Worm (Caenorhabditis elegans) whole organism, late embryonic: Measurements from ENCODE around the gene Y57G11A.4.
A peak's percentile ranks its signal among the peaks of the same experiment; 100 is the strongest.

Experiments
- C08G9.2 ChIP-seq: sonication (generic microtip); optimal IDR thresholded peaks from 2 replicates; lab custom pipeline; 2016; ENCODE audit warnings: mild to moderate bottlenecking, missing genetic modification characterization, moderate library complexity, missing compliant biosample characterization
- F13H6.1 ChIP-seq: sonication (generic microtip); optimal IDR thresholded peaks from 2 replicates; lab custom pipeline; 2016; ENCODE audit warnings: missing genetic modification characterization, missing compliant biosample characterization
- K02D7.2 ChIP-seq: sonication (generic microtip); optimal IDR thresholded peaks from 2 replicates; lab custom pipeline; 2017; ENCODE audit warnings: mild to moderate bottlenecking, missing genetic modification characterization, missing compliant biosample characterization
- K09A11.1 ChIP-seq: sonication (generic microtip); optimal IDR thresholded peaks from 2 replicates; lab custom pipeline; 2017; ENCODE audit warnings: antibody characterized with exemption, mild to moderate bottlenecking, missing genetic modification characterization, missing compliant biosample characterization; ENCODE audit not compliant: insufficient read depth
- Y22D7AL.16 ChIP-seq: sonication (generic microtip); optimal IDR thresholded peaks from 2 replicates; lab custom pipeline; 2016; ENCODE audit warnings: missing genetic modification characterization, missing compliant biosample characterization
- ahr-1 ChIP-seq: sonication (generic microtip); optimal IDR thresholded peaks from 2 replicates; lab custom pipeline; 2016; ENCODE audit warnings: missing genetic modification characterization, missing compliant biosample characterization
- ama-1 ChIP-seq: fragments of 150-350 bp; optimal IDR thresholded peaks from 2 replicates; lab custom pipeline; 2014
- ceh-14 ChIP-seq: sonication (generic microtip); optimal IDR thresholded peaks from 2 replicates; lab custom pipeline; 2016; ENCODE audit warnings: missing genotype, missing genetic modification characterization, missing compliant biosample characterization
- ceh-18 ChIP-seq: sonication (generic microtip); optimal IDR thresholded peaks from 2 replicates; lab custom pipeline; 2016; ENCODE audit warnings: missing genetic modification characterization, missing compliant biosample characterization
- ceh-19 ChIP-seq: fragments of 200-800 bp; sonication (Bioruptor generic); optimal IDR thresholded peaks from 2 replicates; lab custom pipeline; 2018; ENCODE audit warnings: mild to moderate bottlenecking, missing genetic modification characterization, missing compliant biosample characterization
- ceh-2 ChIP-seq: sonication (generic microtip); optimal IDR thresholded peaks from 2 replicates; lab custom pipeline; 2016; ENCODE audit warnings: missing genotype, missing genetic modification characterization, missing compliant biosample characterization
- ceh-22 ChIP-seq: sonication (generic microtip); optimal IDR thresholded peaks from 2 replicates; lab custom pipeline; 2017; ENCODE audit warnings: missing biosample characterization, missing genetic modification characterization
- ceh-31 ChIP-seq: sonication (generic microtip); optimal IDR thresholded peaks from 2 replicates; lab custom pipeline; 2016; ENCODE audit warnings: missing genetic modification characterization, missing compliant biosample characterization
- ceh-34 ChIP-seq: sonication (generic microtip); optimal IDR thresholded peaks from 2 replicates; lab custom pipeline; 2016; ENCODE audit warnings: mild to moderate bottlenecking, missing genetic modification characterization, missing compliant biosample characterization
- ceh-48 ChIP-seq: sonication (generic microtip); optimal IDR thresholded peaks from 2 replicates; lab custom pipeline; 2016; ENCODE audit warnings: missing genetic modification characterization, inconsistent platforms, missing compliant biosample characterization
- ceh-9 ChIP-seq: sonication (generic microtip); optimal IDR thresholded peaks from 2 replicates; lab custom pipeline; 2016; ENCODE audit warnings: mild to moderate bottlenecking, missing genetic modification characterization, inconsistent platforms, missing compliant biosample characterization
- che-1 ChIP-seq: sonication (generic microtip); optimal IDR thresholded peaks from 2 replicates; lab custom pipeline; 2016; ENCODE audit warnings: mild to moderate bottlenecking, missing genetic modification characterization, missing compliant biosample characterization
- dmd-4 ChIP-seq: sonication (generic microtip); optimal IDR thresholded peaks from 2 replicates; lab custom pipeline; 2016; ENCODE audit warnings: borderline replicate concordance, missing genetic modification characterization, missing compliant biosample characterization
- elt-4 ChIP-seq: sonication (generic microtip); optimal IDR thresholded peaks from 2 replicates; lab custom pipeline; 2016; ENCODE audit warnings: missing genetic modification characterization, missing compliant biosample characterization
- ets-4 ChIP-seq: sonication (generic microtip); optimal IDR thresholded peaks from 2 replicates; lab custom pipeline; 2016; ENCODE audit warnings: missing genetic modification characterization, missing compliant biosample characterization
- fax-1 ChIP-seq: sonication (generic microtip); optimal IDR thresholded peaks from 2 replicates; lab custom pipeline; 2016; ENCODE audit warnings: missing genotype, missing genetic modification characterization, missing compliant biosample characterization
- fkh-6 ChIP-seq: sonication (generic microtip); optimal IDR thresholded peaks from 2 replicates; lab custom pipeline; 2016; ENCODE audit warnings: missing genetic modification characterization, missing compliant biosample characterization
- gmeb-2 ChIP-seq: sonication (generic microtip); optimal IDR thresholded peaks from 2 replicates; lab custom pipeline; 2016; ENCODE audit warnings: missing genetic modification characterization, inconsistent platforms, missing compliant biosample characterization
- hlh-13 ChIP-seq: fragments of 200-800 bp; sonication (Bioruptor generic); optimal IDR thresholded peaks from 2 replicates; lab custom pipeline; 2018; ENCODE audit warnings: mild to moderate bottlenecking, missing genetic modification characterization, missing compliant biosample characterization
- hlh-30 ChIP-seq: sonication (generic microtip); optimal IDR thresholded peaks from 2 replicates; lab custom pipeline; 2017; ENCODE audit warnings: antibody characterized with exemption, missing genetic modification characterization, missing compliant biosample characterization; ENCODE audit not compliant: insufficient read depth
- hlh-6 ChIP-seq: sonication (generic microtip); optimal IDR thresholded peaks from 2 replicates; lab custom pipeline; 2016; ENCODE audit warnings: missing genotype, missing genetic modification characterization, missing compliant biosample characterization
- lim-6 ChIP-seq: sonication (generic microtip); optimal IDR thresholded peaks from 2 replicates; lab custom pipeline; 2016; ENCODE audit warnings: missing genetic modification characterization, missing compliant biosample characterization
- lin-11 ChIP-seq: fragments of 200-800 bp; sonication (Bioruptor generic); optimal IDR thresholded peaks from 2 replicates; lab custom pipeline; 2018; ENCODE audit warnings: mild to moderate bottlenecking, missing genetic modification characterization, missing compliant biosample characterization
- madf-2 ChIP-seq: sonication (generic microtip); optimal IDR thresholded peaks from 2 replicates; lab custom pipeline; 2017; ENCODE audit warnings: missing genetic modification characterization, missing compliant biosample characterization
- mec-3 ChIP-seq: sonication (generic microtip); optimal IDR thresholded peaks from 2 replicates; lab custom pipeline; 2016; ENCODE audit warnings: borderline replicate concordance, missing genetic modification characterization, missing compliant biosample characterization
- nfya-1 ChIP-seq: sonication (generic microtip); optimal IDR thresholded peaks from 2 replicates; lab custom pipeline; 2017; ENCODE audit warnings: missing genetic modification characterization, mild to moderate bottlenecking, missing compliant biosample characterization, antibody characterized with exemption, moderate library complexity
- nhr-11 ChIP-seq: fragments of 150-350 bp; optimal IDR thresholded peaks from 2 replicates; lab custom pipeline; 2014; ENCODE audit warnings: missing biosample characterization, missing genetic modification characterization
- nhr-232 ChIP-seq: sonication (generic microtip); optimal IDR thresholded peaks from 2 replicates; lab custom pipeline; 2016; ENCODE audit warnings: missing genetic modification characterization, missing compliant biosample characterization
- npax-4 ChIP-seq: sonication (generic microtip); optimal IDR thresholded peaks from 2 replicates; lab custom pipeline; 2016; ENCODE audit warnings: missing genetic modification characterization, missing compliant biosample characterization
- pag-3 ChIP-seq: sonication (generic microtip); optimal IDR thresholded peaks from 2 replicates; lab custom pipeline; 2016; ENCODE audit warnings: missing compliant biosample characterization, missing genetic modification characterization, borderline replicate concordance
- pat-9 ChIP-seq: fragments of 200-800 bp; sonication (Bioruptor generic); optimal IDR thresholded peaks from 2 replicates; lab custom pipeline; 2018; ENCODE audit warnings: mild to moderate bottlenecking, missing genetic modification characterization, moderate library complexity, missing compliant biosample characterization
- pax-1 ChIP-seq: fragments of 150-350 bp; optimal IDR thresholded peaks from 2 replicates; lab custom pipeline; 2014; ENCODE audit warnings: missing biosample characterization, missing genetic modification characterization
- pqm-1 ChIP-seq: sonication (generic microtip); optimal IDR thresholded peaks from 2 replicates; lab custom pipeline; 2016; ENCODE audit warnings: missing genetic modification characterization, missing compliant biosample characterization
- ref-2 ChIP-seq: sonication (generic microtip); optimal IDR thresholded peaks from 2 replicates; lab custom pipeline; 2016; ENCODE audit warnings: missing genetic modification characterization, missing compliant biosample characterization
- rnt-1 ChIP-seq: sonication (generic microtip); optimal IDR thresholded peaks from 2 replicates; lab custom pipeline; 2016; ENCODE audit warnings: missing genetic modification characterization, missing compliant biosample characterization
- sdc-2 ChIP-seq: sonication (generic microtip); optimal IDR thresholded peaks from 2 replicates; lab custom pipeline; 2016; ENCODE audit warnings: missing genotype, missing genetic modification characterization, missing compliant biosample characterization
- sox-4 ChIP-seq: sonication (generic microtip); optimal IDR thresholded peaks from 2 replicates; lab custom pipeline; 2017; ENCODE audit warnings: mild to moderate bottlenecking, missing genetic modification characterization, inconsistent platforms, missing compliant biosample characterization
- tbx-2 ChIP-seq: sonication (generic microtip); optimal IDR thresholded peaks from 2 replicates; lab custom pipeline; 2016; ENCODE audit warnings: missing genetic modification characterization, missing compliant biosample characterization
- tbx-7 ChIP-seq: sonication (generic microtip); optimal IDR thresholded peaks from 2 replicates; lab custom pipeline; 2016; ENCODE audit warnings: missing genotype, missing genetic modification characterization, missing compliant biosample characterization
- ttx-3 ChIP-seq: sonication (generic microtip); optimal IDR thresholded peaks from 2 replicates; lab custom pipeline; 2016; ENCODE audit warnings: missing genetic modification reagents, missing genetic modification characterization, missing compliant biosample characterization
- unc-3 ChIP-seq, 2 experiments: fragments of 200-800 bp in 1 of 2; sonication (Bioruptor generic) in 1 of 2; sonication (generic microtip) in 1 of 2; conservative IDR thresholded peaks in 1 of 2; optimal IDR thresholded peaks in 1 of 2; 2 replicates each; pipeline versions ENCODE4 v1.3.6 to Lab custom; 2016 to 2022; ENCODE audit warnings: missing compliant biosample characterization in 2 of 2, missing genetic modification characterization in 2 of 2, missing genetic modification reagents in 1 of 2
- unc-42 ChIP-seq: sonication (generic microtip); optimal IDR thresholded peaks from 2 replicates; lab custom pipeline; 2016; ENCODE audit warnings: missing genotype, missing genetic modification characterization, missing compliant biosample characterization
- unc-55 ChIP-seq: sonication (generic microtip); optimal IDR thresholded peaks from 2 replicates; lab custom pipeline; 2017; ENCODE audit warnings: missing biosample characterization, missing genetic modification reagents, missing genetic modification characterization
- unc-86 ChIP-seq: sonication (generic microtip); optimal IDR thresholded peaks from 2 replicates; lab custom pipeline; 2016; ENCODE audit warnings: missing genetic modification characterization, missing compliant biosample characterization
- ztf-16 ChIP-seq: sonication (generic microtip); optimal IDR thresholded peaks from 2 replicates; lab custom pipeline; 2017; ENCODE audit warnings: missing genetic modification characterization, missing compliant biosample characterization

The Y57G11A.4 gene

DNA sequence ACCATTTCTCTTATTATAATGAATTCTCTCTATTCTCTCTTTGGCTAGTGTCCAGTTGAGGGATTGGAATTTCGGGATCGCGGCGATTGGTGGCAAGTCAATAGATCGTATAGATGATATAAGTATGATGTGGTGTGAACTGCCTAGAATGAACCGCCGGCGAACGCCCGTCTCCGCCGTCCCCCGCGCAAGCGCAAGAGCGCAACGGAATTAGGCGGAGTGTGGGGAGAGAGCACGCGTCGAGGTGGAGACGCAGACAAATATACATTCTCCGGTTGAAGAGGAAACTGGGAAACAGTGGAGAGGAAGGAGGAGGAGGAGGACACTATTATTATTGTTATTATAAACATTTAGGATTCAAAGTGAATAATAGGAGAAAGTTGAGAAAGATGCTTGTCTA, 14.4 kb downstream of the Y57G11A.4 start (continued):
- TF ChIP-seq unc-3 (GFP tag; conservative IDR thresholded peaks at IDR 0.05; lab: Robert Waterston, UW): no peak
- no peak for TF ChIP-seq unc-3 (tag; optimal IDR thresholded peaks at IDR 0.05; lab: Kevin White, UChicago)
- TF ChIP-seq gmeb-2 (tag; lab: Kevin White, UChicago): no peak
- no peak for TF ChIP-seq unc-42 (tag; lab: Kevin White, UChicago)
- no peak for TF ChIP-seq ceh-48 (tag; lab: Kevin White, UChicago)
- no peak for TF ChIP-seq unc-55 (GFP tag; lab: Kevin White, UChicago)
- TF ChIP-seq ref-2 (tag; lab: Kevin White, UChicago): peak; percentile 53
- peak; percentile 16 for TF ChIP-seq sox-4 (tag; lab: Kevin White, UChicago)
- TF ChIP-seq ceh-34 (tag; lab: Kevin White, UChicago): peak; percentile 55
- peak; percentile 36 for TF ChIP-seq rnt-1
- TF ChIP-seq tbx-7 (tag; lab: Kevin White, UChicago): no peak
- TF ChIP-seq ama-1 (lab: Kevin White, UChicago): no peak
- TF ChIP-seq madf-2: no peak
- no peak for TF ChIP-seq elt-4
- TF ChIP-seq pat-9: no peak
- peak; percentile 22 for TF ChIP-seq fkh-6 (tag; lab: Kevin White, UChicago)
- TF ChIP-seq pqm-1: no peak
- no peak for TF ChIP-seq Y22D7AL.16 (tag; lab: Kevin White, UChicago)
- no peak for TF ChIP-seq ceh-9 (tag; lab: Kevin White, UChicago)
- no peak for TF ChIP-seq che-1 (tag; lab: Kevin White, UChicago)
- TF ChIP-seq nhr-11: no peak
- TF ChIP-seq ztf-16 (tag; lab: Kevin White, UChicago): peak; percentile 23
- TF ChIP-seq ceh-2: peak; percentile 31
- TF ChIP-seq dmd-4 (tag; lab: Kevin White, UChicago): peak; percentile 38
- TF ChIP-seq hlh-13 (GFP tag; lab: Kevin White, UChicago): no peak
- no peak for TF ChIP-seq ceh-18
- no peak for TF ChIP-seq pag-3 (tag; lab: Kevin White, UChicago)
- no peak for TF ChIP-seq pax-1
- peak; percentile 23 for TF ChIP-seq ceh-19 (GFP tag; lab: Kevin White, UChicago)
- no peak for TF ChIP-seq ets-4 (tag; lab: Kevin White, UChicago)
- TF ChIP-seq ttx-3 (tag; lab: Kevin White, UChicago): no peak
- TF ChIP-seq hlh-6 (tag; lab: Kevin White, UChicago): no peak
- TF ChIP-seq mec-3: no peak
- peak; percentile 59 for TF ChIP-seq nfya-1 (tag; lab: Kevin White, UChicago)
- peak; percentile 69 for TF ChIP-seq tbx-2
- TF ChIP-seq sdc-2: no peak
- no peak for TF ChIP-seq ceh-22 (tag; lab: Kevin White, UChicago)
- no peak for TF ChIP-seq ahr-1
- TF ChIP-seq nhr-232: no peak
- no peak for TF ChIP-seq hlh-30 (tag; lab: Kevin White, UChicago)
- no peak for TF ChIP-seq lim-6 (tag; lab: Kevin White, UChicago)
- no peak for TF ChIP-seq K09A11.1
- no peak for TF ChIP-seq ceh-14 (tag; lab: Kevin White, UChicago)
- TF ChIP-seq K02D7.2 (tag; lab: Kevin White, UChicago): no peak
- TF ChIP-seq ceh-31 (tag; lab: Kevin White, UChicago): peak; percentile 51
- no peak for TF ChIP-seq C08G9.2 (tag; lab: Kevin White, UChicago)

DNA sequence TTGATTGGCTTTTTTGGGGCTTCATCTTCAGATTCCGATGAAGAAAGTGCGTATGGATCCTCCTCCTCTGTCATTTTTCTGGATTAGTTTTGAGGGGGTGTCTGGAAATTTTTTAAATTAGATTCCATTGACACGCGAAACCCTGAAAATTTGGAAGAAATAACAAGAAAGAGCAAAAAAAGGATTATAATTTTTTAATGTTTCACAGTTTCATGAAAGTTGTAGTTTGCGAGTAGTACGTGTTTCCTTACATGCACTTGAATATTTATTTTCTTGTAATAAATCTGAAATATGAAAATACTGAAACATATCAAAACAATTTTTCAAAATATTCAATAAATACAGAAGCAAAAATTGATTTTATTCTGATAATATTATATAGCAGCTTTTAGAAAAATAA, 23.0 kb downstream of the Y57G11A.4 start, which contains the start of gene tag-273:
Gene tag-273, minus strand, starts transcription at position 101 of the 400 bp plus-strand sequence.
- TF ChIP-seq ceh-34 (tag; lab: Kevin White, UChicago) (no peak), K09A11.1 (no peak), F13H6.1 (tag; lab: Kevin White, UChicago) (no peak), rnt-1 (no peak), fax-1 (tag; lab: Kevin White, UChicago) (no peak), unc-86 (no peak), npax-4 (tag; lab: Kevin White, UChicago) (no peak), K02D7.2 (tag; lab: Kevin White, UChicago) (no peak), elt-4 (no peak), sox-4 (tag; lab: Kevin White, UChicago) (no peak), mec-3 (no peak), tbx-7 (tag; lab: Kevin White, UChicago) (no peak), lin-11 (tag; lab: Kevin White, UChicago) (no peak), gmeb-2 (tag; lab: Kevin White, UChicago) (no peak)
